Worm (Caenorhabditis elegans): ENCODE measurements around the gene F59B10.5.

ce11 chrII:10476959-10477358, 46.5 kb downstream of the F59B10.5 start, which contains the start of gene ZK666.4:
- TF ChIP-seq ztf-4 (tag; optimal IDR thresholded peaks at IDR 0.05) (no peak), ama-1 (optimal IDR thresholded peaks at IDR 0.05) (no peak), mbf-1 (tag; optimal IDR thresholded peaks at IDR 0.05) (no peak), nhr-237 (tag; optimal IDR thresholded peaks at IDR 0.05) (no peak), lsy-2 (tag; optimal IDR thresholded peaks at IDR 0.05) (no peak), elt-3 (tag; optimal IDR thresholded peaks at IDR 0.05) (no peak), nhr-11 (tag; optimal IDR thresholded peaks at IDR 0.05) (no peak), nhr-77 (tag; optimal IDR thresholded peaks at IDR 0.05) (no peak), mdl-1 (tag; optimal IDR thresholded peaks at IDR 0.05) (no peak), nhr-129 (tag; optimal IDR thresholded peaks at IDR 0.05) (no peak), skn-1 (tag; optimal IDR thresholded peaks at IDR 0.05) (no peak), snpc-4 (tag; optimal IDR thresholded peaks at IDR 0.05) (no peak), egl-27 (tag; optimal IDR thresholded peaks at IDR 0.05) (no peak)

Data from whole organism, L2 larva.